Fruit fly (Drosophila melanogaster): ENCODE measurements around the gene Rrp6.

dm6 chr3R:14875965-14876331 is 10.1 kb downstream of the Rrp6 start:
- no peak for TF ChIP-seq CG15710 (tag; optimal IDR thresholded peaks at IDR 0.05)
- peak; percentile 60; the same call in 1 of the 2 replicates for TF ChIP-seq CG12605 (GFP tag; IDR thresholded peaks at IDR 0.05)
- no peak for TF ChIP-seq CG14655 (GFP tag; optimal IDR thresholded peaks at IDR 0.05)
- no peak for TF ChIP-seq CG34367 (tag; optimal IDR thresholded peaks at IDR 0.05)
- TF ChIP-seq Pif1B (GFP tag; optimal IDR thresholded peaks at IDR 0.05): no peak
- no peak for TF ChIP-seq EcR (GFP tag; optimal IDR thresholded peaks at IDR 0.05)
- TF ChIP-seq CG32121 (GFP tag; IDR thresholded peaks at IDR 0.05): no peak
- TF ChIP-seq Snoo (tag; optimal IDR thresholded peaks at IDR 0.05): no peak
- no peak for TF ChIP-seq CG13204 (GFP tag; optimal IDR thresholded peaks at IDR 0.05)
- TF ChIP-seq Pif1A (GFP tag; optimal IDR thresholded peaks at IDR 0.05): no peak
- no peak for TF ChIP-seq Ets98B (GFP tag; IDR thresholded peaks at IDR 0.05)
- no peak for TF ChIP-seq gl (tag; optimal IDR thresholded peaks at IDR 0.05)
- TF ChIP-seq D1 (tag; optimal IDR thresholded peaks at IDR 0.05): no peak
- no peak for TF ChIP-seq CG17806 (tag; optimal IDR thresholded peaks at IDR 0.05)

Measured in whole organism, pupa.